Fruit fly (Drosophila melanogaster) whole organism, embryonic: Measurements from ENCODE around the gene Sgs5bis.

Experiments used
- CG10147 ChIP-seq: fragments of 200-800 bp; sonication (Bioruptor generic); optimal IDR thresholded peaks from 2 replicates; lab custom pipeline; 2019; ENCODE audit warnings: missing biosample characterization, mild to moderate bottlenecking, missing genetic modification characterization, moderate library complexity
- CG18619 ChIP-seq: fragments of 200-800 bp; sonication (Bioruptor generic); optimal IDR thresholded peaks from 3 replicates; lab custom pipeline; 2017; ENCODE audit warnings: missing biosample characterization, mild to moderate bottlenecking, missing genetic modification characterization
- scrt ChIP-seq: fragments of 200-800 bp; sonication (Bioruptor generic); optimal IDR thresholded peaks from 2 replicates; lab custom pipeline; 2018; ENCODE audit warnings: missing biosample characterization, mild to moderate bottlenecking, missing genetic modification characterization, moderate library complexity

DNA sequence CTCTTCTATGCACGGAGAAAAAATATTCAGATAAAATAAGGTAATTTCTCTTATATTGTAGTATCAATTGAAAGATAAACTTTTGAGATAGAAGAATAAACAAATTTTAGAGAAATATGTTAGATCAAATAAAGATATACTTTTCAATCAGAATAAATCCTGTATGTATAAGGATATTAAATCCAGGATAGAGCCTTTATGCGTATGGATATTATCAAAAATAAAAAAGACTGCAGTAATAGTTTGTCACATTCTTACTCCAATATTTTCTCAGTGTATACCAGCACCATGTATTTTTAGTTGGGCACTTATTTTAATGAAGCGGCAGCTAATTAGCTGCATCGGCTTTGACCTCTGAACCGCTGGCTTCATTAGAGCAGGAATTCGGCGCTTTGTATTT, 2.4 kb upstream of the Sgs5bis start:
- TF ChIP-seq scrt (no peak), CG18619 (GFP tag; lab: Kevin White, UChicago) (no peak), CG10147 (no peak)
